Worm (Caenorhabditis elegans): ENCODE results near the gene dcs-1.

- no peak for TF ChIP-seq nhr-12 (tag; optimal IDR thresholded peaks at IDR 0.05)
- TF ChIP-seq skn-1 (tag; optimal IDR thresholded peaks at IDR 0.05) = no peak
- TF ChIP-seq ama-1 (optimal IDR thresholded peaks at IDR 0.05) = no peak
- no peak for TF ChIP-seq unc-62 (GFP tag; optimal IDR thresholded peaks at IDR 0.05)
- no peak for TF ChIP-seq zip-4 (GFP tag; optimal IDR thresholded peaks at IDR 0.05)
These were observed 3.4 kb upstream of the dcs-1 start for ce11 chrV:20093940-20094339.

Data from whole organism, L1 larva.